Worm (Caenorhabditis elegans) whole organism, L4/young adult: ENCODE data around the gene col-152.

ENCODE experiments used
- W03F9.2 ChIP-seq: fragments of 150-350 bp; optimal IDR thresholded peaks from 2 replicates; lab custom pipeline; 2014; ENCODE audit warnings: missing biosample characterization, missing genetic modification characterization
- him-1 ChIP-seq: sonication (generic microtip); optimal IDR thresholded peaks from 2 replicates; lab custom pipeline; 2016; ENCODE audit warnings: missing genotype, missing genetic modification reagents, missing genetic modification characterization, missing compliant biosample characterization

DNA sequence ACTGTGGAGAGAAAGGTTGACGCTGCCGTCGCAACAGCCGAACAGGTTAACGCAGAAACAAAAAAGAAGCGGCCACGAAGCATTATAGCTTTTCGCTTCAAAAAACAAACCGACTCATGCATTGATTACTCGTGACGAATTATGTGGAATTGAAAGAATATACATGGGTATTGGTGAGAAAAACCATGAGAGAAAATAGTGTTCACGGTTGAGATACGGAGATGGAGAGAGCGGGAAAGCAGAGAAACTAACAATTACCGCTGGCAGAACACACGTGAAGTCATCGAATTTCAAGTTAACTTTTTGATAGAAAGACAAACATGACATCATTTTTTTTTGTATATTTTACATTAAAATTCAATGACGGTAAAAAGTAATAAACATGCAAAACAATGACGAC lies 25.4 kb upstream of the col-152 start:
- TF ChIP-seq W03F9.2 (peak; percentile 20), him-1 (tag; lab: Kevin White, UChicago) (no peak)
